Fruit fly (Drosophila melanogaster) whole organism, prepupa: ENCODE results near the gene CG18095.
A peak's percentile ranks its signal among the peaks of the same experiment; 100 is the strongest.

Experiments
- Blimp-1 ChIP-seq: fragments of 200-800 bp; sonication (Bioruptor generic); optimal IDR thresholded peaks from 3 replicates; lab custom pipeline; 2017; ENCODE audit warnings: missing biosample characterization, missing genetic modification characterization, mild to moderate bottlenecking, moderate library complexity, missing genetic modification reagents
- CG10669 ChIP-seq: fragments of 200-800 bp; sonication (Bioruptor generic); optimal IDR thresholded peaks from 3 replicates; lab custom pipeline; 2018; ENCODE audit warnings: missing biosample characterization, mild to moderate bottlenecking, missing genetic modification characterization, moderate library complexity
- CG11294 ChIP-seq: fragments of 200-800 bp; sonication (Bioruptor generic); IDR thresholded peaks from 2 replicates; pipeline ENCODE4 v1.3.6; 2022; ENCODE audit warnings: missing biosample characterization, missing genetic modification characterization
- CG11902 ChIP-seq: fragments of 200-800 bp; sonication (Bioruptor generic); optimal IDR thresholded peaks from 3 replicates; lab custom pipeline; 2016; ENCODE audit warnings: missing biosample characterization, missing genetic modification characterization
- CG1621 ChIP-seq: fragments of 200-800 bp; sonication (Bioruptor generic); optimal IDR thresholded peaks from 3 replicates; lab custom pipeline; 2018; ENCODE audit warnings: missing biosample characterization, mild to moderate bottlenecking, missing genetic modification characterization
- CG16779 ChIP-seq: fragments of 200-800 bp; sonication (Bioruptor generic); optimal IDR thresholded peaks from 3 replicates; lab custom pipeline; 2017; ENCODE audit warnings: missing biosample characterization, mild to moderate bottlenecking, missing genetic modification characterization
- CG3032 ChIP-seq: fragments of 200-800 bp; optimal IDR thresholded peaks from 2 replicates; lab custom pipeline; 2019; ENCODE audit warnings: missing biosample characterization, mild to moderate bottlenecking, missing genetic modification characterization, moderate library complexity
- CG31627 ChIP-seq: fragments of 200-800 bp; sonication (Bioruptor generic); optimal IDR thresholded peaks from 3 replicates; lab custom pipeline; 2016; ENCODE audit warnings: missing biosample characterization, missing genetic modification characterization
- CG32006 ChIP-seq: fragments of 200-800 bp; sonication (Bioruptor generic); optimal IDR thresholded peaks from 3 replicates; lab custom pipeline; 2017; ENCODE audit warnings: missing biosample characterization, mild to moderate bottlenecking, missing genetic modification characterization
- CG34406 ChIP-seq: fragments of 200-800 bp; sonication (Bioruptor generic); optimal IDR thresholded peaks from 3 replicates; lab custom pipeline; 2016; ENCODE audit warnings: missing biosample characterization, missing genetic modification characterization
- CG4318 ChIP-seq: fragments of 200-800 bp; sonication (Bioruptor generic); optimal IDR thresholded peaks from 3 replicates; lab custom pipeline; 2017; ENCODE audit warnings: missing biosample characterization, mild to moderate bottlenecking, missing genetic modification characterization
- CG6163 ChIP-seq: fragments of 200-800 bp; sonication (Bioruptor generic); IDR thresholded peaks from 3 replicates; pipeline ENCODE4 v1.3.6; 2022; ENCODE audit warnings: missing biosample characterization, missing genetic modification characterization
- CG6792 ChIP-seq: fragments of 200-800 bp; sonication (Bioruptor generic); optimal IDR thresholded peaks from 3 replicates; lab custom pipeline; 2016; ENCODE audit warnings: missing biosample characterization, missing genetic modification characterization
- CG8119 ChIP-seq: fragments of 200-800 bp; sonication (Bioruptor generic); IDR thresholded peaks from 3 replicates; pipeline ENCODE4 v1.3.6; 2022; ENCODE audit warnings: missing biosample characterization, missing genetic modification characterization
- CG8319 ChIP-seq: fragments of 200-800 bp; sonication (Bioruptor generic); optimal IDR thresholded peaks from 3 replicates; lab custom pipeline; 2016; ENCODE audit warnings: missing biosample characterization, missing genetic modification characterization
- CG8632 ChIP-seq: fragments of 200-800 bp; sonication (Bioruptor generic); optimal IDR thresholded peaks from 3 replicates; lab custom pipeline; 2016; ENCODE audit warnings: missing biosample characterization, missing genetic modification characterization
- CG9139 ChIP-seq: fragments of 200-800 bp; sonication (Bioruptor generic); optimal IDR thresholded peaks from 3 replicates; lab custom pipeline; 2017; ENCODE audit warnings: missing biosample characterization, mild to moderate bottlenecking, missing genetic modification characterization
- Eip75B ChIP-seq: fragments of 200-800 bp; sonication (Bioruptor generic); optimal IDR thresholded peaks from 3 replicates; lab custom pipeline; 2016; ENCODE audit warnings: missing biosample characterization, missing genetic modification characterization
- Eip78C ChIP-seq: fragments of 200-800 bp; sonication (Bioruptor generic); peaks from one replicate; lab custom pipeline; 2016; ENCODE audit warnings: missing biosample characterization, missing genetic modification characterization
- Eip93F ChIP-seq: fragments of 200-800 bp; sonication (Bioruptor generic); optimal IDR thresholded peaks from 2 replicates; lab custom pipeline; 2016; ENCODE audit warnings: missing biosample characterization, mild to moderate bottlenecking, missing genetic modification characterization
- Gug ChIP-seq: fragments of 200-800 bp; sonication (Bioruptor generic); IDR thresholded peaks from 2 replicates; pipeline ENCODE4 v1.3.6; 2022; ENCODE audit warnings: missing biosample characterization, missing genetic modification characterization
- Hr38 ChIP-seq: sonication (Bioruptor generic); optimal IDR thresholded peaks from 2 replicates; lab custom pipeline; 2016; ENCODE audit warnings: missing biosample characterization, missing genetic modification characterization
- Hr39 ChIP-seq: fragments of 200-800 bp; sonication (Bioruptor generic); optimal IDR thresholded peaks from 2 replicates; lab custom pipeline; 2016; ENCODE audit warnings: missing biosample characterization, missing genetic modification characterization
- Hr4 ChIP-seq: fragments of 200-800 bp; sonication (Bioruptor generic); optimal IDR thresholded peaks from 3 replicates; lab custom pipeline; 2016; ENCODE audit warnings: missing biosample characterization, missing genetic modification characterization
- Lpt ChIP-seq: fragments of 200-800 bp; sonication (Bioruptor generic); optimal IDR thresholded peaks from 3 replicates; lab custom pipeline; 2016; ENCODE audit warnings: missing biosample characterization, missing genetic modification characterization
- OdsH ChIP-seq: fragments of 200-800 bp; sonication (Bioruptor generic); optimal IDR thresholded peaks from 3 replicates; lab custom pipeline; 2016; ENCODE audit warnings: missing biosample characterization, missing genetic modification characterization
- Smox ChIP-seq: fragments of 200-800 bp; sonication (Bioruptor generic); optimal IDR thresholded peaks from 3 replicates; lab custom pipeline; 2016; ENCODE audit warnings: missing biosample characterization, missing genetic modification characterization
- Sox102F ChIP-seq: fragments of 200-800 bp; sonication (Bioruptor generic); optimal IDR thresholded peaks from 2 replicates; lab custom pipeline; 2016; ENCODE audit warnings: missing biosample characterization, mild to moderate bottlenecking, missing genetic modification characterization
- Sox14 ChIP-seq: fragments of 200-800 bp; sonication (Bioruptor generic); optimal IDR thresholded peaks from 3 replicates; lab custom pipeline; 2016; ENCODE audit warnings: missing biosample characterization, missing genetic modification characterization
- achi ChIP-seq: fragments of 200-800 bp; sonication (Bioruptor generic); optimal IDR thresholded peaks from 3 replicates; lab custom pipeline; 2016; ENCODE audit warnings: missing biosample characterization, missing genetic modification characterization
- acj6 ChIP-seq: fragments of 200-800 bp; sonication (Bioruptor generic); optimal IDR thresholded peaks from 3 replicates; lab custom pipeline; 2016; ENCODE audit warnings: missing biosample characterization, missing genetic modification characterization
- cyc ChIP-seq: fragments of 200-800 bp; sonication (Bioruptor generic); optimal IDR thresholded peaks from 3 replicates; lab custom pipeline; 2016; ENCODE audit warnings: missing biosample characterization, missing genetic modification characterization
- dac ChIP-seq: fragments of 200-800 bp; sonication (Bioruptor generic); optimal IDR thresholded peaks from 2 replicates; lab custom pipeline; 2017; ENCODE audit warnings: missing biosample characterization, mild to moderate bottlenecking, missing genetic modification characterization
- dsx ChIP-seq: fragments of 200-800 bp; optimal IDR thresholded peaks from 3 replicates; lab custom pipeline; 2019; ENCODE audit warnings: missing biosample characterization, mild to moderate bottlenecking, missing genetic modification characterization, moderate library complexity; ENCODE audit not compliant: poor library complexity, severe bottlenecking
- eg ChIP-seq: fragments of 200-800 bp; sonication (Bioruptor generic); IDR thresholded peaks from 3 replicates; pipeline ENCODE4 v1.3.6; 2022; ENCODE audit warnings: missing biosample characterization, missing genetic modification characterization
- esn ChIP-seq: fragments of 200-800 bp; sonication (Bioruptor generic); optimal IDR thresholded peaks from 2 replicates; lab custom pipeline; 2016; ENCODE audit warnings: missing biosample characterization, mild to moderate bottlenecking, missing genetic modification characterization, moderate library complexity
- fd85E ChIP-seq: fragments of 200-800 bp; sonication (Bioruptor generic); optimal IDR thresholded peaks from 3 replicates; lab custom pipeline; 2016; ENCODE audit warnings: missing biosample characterization, missing genetic modification characterization
- fkh ChIP-seq: fragments of 200-800 bp; sonication (Bioruptor generic); optimal IDR thresholded peaks from 3 replicates; lab custom pipeline; 2017; ENCODE audit warnings: missing biosample characterization, mild to moderate bottlenecking, missing genetic modification characterization, moderate library complexity
- lz ChIP-seq: fragments of 200-800 bp; sonication (Bioruptor generic); optimal IDR thresholded peaks from 3 replicates; lab custom pipeline; 2016; ENCODE audit warnings: missing biosample characterization, missing genetic modification characterization
- net ChIP-seq: fragments of 200-800 bp; sonication (Bioruptor generic); optimal IDR thresholded peaks from 3 replicates; lab custom pipeline; 2016; ENCODE audit warnings: missing biosample characterization, missing genetic modification characterization
- pdm3 ChIP-seq: fragments of 200-800 bp; sonication (Bioruptor generic); optimal IDR thresholded peaks from 3 replicates; lab custom pipeline; 2016; ENCODE audit warnings: missing biosample characterization, missing genetic modification characterization
- salr ChIP-seq, 2 experiments: fragments of 200-800 bp; sonication (Bioruptor generic); optimal IDR thresholded peaks; 3 replicates each; lab custom pipeline; 2016 to 2018; ENCODE audit warnings: missing biosample characterization in 2 of 2, missing genetic modification characterization in 2 of 2, mild to moderate bottlenecking in 1 of 2
- spab ChIP-seq: fragments of 200-800 bp; sonication (Bioruptor generic); optimal IDR thresholded peaks from 2 replicates; lab custom pipeline; 2017; ENCODE audit warnings: missing biosample characterization, mild to moderate bottlenecking, missing genetic modification characterization, missing genetic modification reagents
- ss ChIP-seq, 2 experiments: fragments of 200-800 bp; sonication (Bioruptor generic); optimal IDR thresholded peaks; 2 replicates in 1 of 2; 3 replicates in 1 of 2; lab custom pipeline; 2017 to 2018; ENCODE audit warnings: mild to moderate bottlenecking in 2 of 2, missing biosample characterization in 2 of 2, missing genetic modification characterization in 2 of 2, moderate library complexity in 1 of 2
- svp ChIP-seq: fragments of 200-800 bp; sonication (Bioruptor generic); peaks from one replicate; lab custom pipeline; 2016; ENCODE audit warnings: missing biosample characterization, missing genetic modification characterization
- topi ChIP-seq: fragments of 200-800 bp; sonication (Bioruptor generic); optimal IDR thresholded peaks from 3 replicates; lab custom pipeline; 2016; ENCODE audit warnings: missing biosample characterization, missing genetic modification characterization
- vri ChIP-seq: fragments of 200-800 bp; sonication (Bioruptor generic); optimal IDR thresholded peaks from 3 replicates; lab custom pipeline; 2016; ENCODE audit warnings: missing biosample characterization, mild to moderate bottlenecking, missing genetic modification characterization

Gene CG18095

dm6 chr2L:14022130-14022735 lies 9.1 kb downstream of the CG18095 start (continued):
- TF ChIP-seq Hr38 (GFP tag; lab: Kevin White, UChicago) (no peak), CG32006 (peak; percentile 95), CG8119 (GFP tag; lab: Robert Waterston, UW) (peak; percentile 99), CG34406 (GFP tag; lab: Kevin White, UChicago) (peak; percentile 74), Sox102F (GFP tag; lab: Kevin White, UChicago) (peak; percentile 60), pdm3 (GFP tag; lab: Kevin White, UChicago) (peak; percentile 68), vri (GFP tag; lab: Kevin White, UChicago) (peak; percentile 68), dsx (GFP tag; lab: Kevin White, UChicago) (peak; percentile 90), CG6792 (GFP tag; lab: Kevin White, UChicago) (peak; percentile 45), Hr4 (GFP tag; lab: Kevin White, UChicago) (peak; percentile 60), Gug (GFP tag; lab: Robert Waterston, UW) (peak; percentile 95), dac (GFP tag; lab: Kevin White, UChicago) (peak; percentile 33), salr (GFP tag; optimal IDR thresholded peaks at IDR 0.05; lab: Kevin White, UChicago) (peak in 1 of 2 experiments; percentile 87), Sox14 (GFP tag; lab: Kevin White, UChicago) (peak; percentile 62)

dm6 chr2L:14021646-14022129 lies 9.7 kb downstream of the CG18095 start:
- TF ChIP-seq acj6 (no peak), CG1621 (tag; lab: Kevin White, UChicago) (peak; percentile 96), Hr39 (GFP tag; lab: Kevin White, UChicago) (no peak), Eip75B (GFP tag; lab: Kevin White, UChicago) (no peak), Lpt (no peak), CG11902 (GFP tag; lab: Kevin White, UChicago) (no peak), topi (GFP tag; lab: Kevin White, UChicago) (no peak), CG3032 (tag; lab: Kevin White, UChicago) (no peak), fd85E (GFP tag; lab: Kevin White, UChicago) (no peak), CG6792 (GFP tag; lab: Kevin White, UChicago) (no peak), dac (GFP tag; lab: Kevin White, UChicago) (no peak), net (GFP tag; lab: Kevin White, UChicago) (no peak), CG11294 (no peak), svp (GFP tag; lab: Kevin White, UChicago) (no peak), vri (GFP tag; lab: Kevin White, UChicago) (no peak), cyc (GFP tag; lab: Kevin White, UChicago) (no peak), eg (no peak; the same call in 2 of the 3 replicates), CG16779 (tag; lab: Kevin White, UChicago) (no peak), CG8319 (GFP tag; lab: Kevin White, UChicago) (no peak), CG6163 (peak; percentile 41; the same call in 1 of the 3 replicates), lz (GFP tag; lab: Kevin White, UChicago) (no peak), Smox (GFP tag; lab: Kevin White, UChicago) (no peak), OdsH (GFP tag; lab: Kevin White, UChicago) (no peak), achi (GFP tag; lab: Kevin White, UChicago) (no peak), Eip93F (no peak), Blimp-1 (no peak), CG34406 (GFP tag; lab: Kevin White, UChicago) (no peak), ss (GFP tag; optimal IDR thresholded peaks at IDR 0.05; lab: Kevin White, UChicago) (no peak), CG8632 (GFP tag; lab: Kevin White, UChicago) (no peak), Gug (GFP tag; lab: Robert Waterston, UW) (0 out of 2 replicates have a peak, but pooled peaks have one; percentile 4), CG8119 (GFP tag; lab: Robert Waterston, UW) (no peak), esn (GFP tag; lab: Kevin White, UChicago) (no peak), Sox14 (GFP tag; lab: Kevin White, UChicago) (no peak), CG32006 (no peak), salr (GFP tag; optimal IDR thresholded peaks at IDR 0.05; lab: Kevin White, UChicago) (peak in 1 of 2 experiments; percentile 4), CG10669 (GFP tag; lab: Kevin White, UChicago) (no peak), CG9139 (no peak), fkh (peak; percentile 97), Sox102F (GFP tag; lab: Kevin White, UChicago) (no peak), CG31627 (no peak), spab (GFP tag; lab: Kevin White, UChicago) (no peak), CG4318 (GFP tag; lab: Kevin White, UChicago) (no peak), dsx (GFP tag; lab: Kevin White, UChicago) (no peak), Eip78C (GFP tag; lab: Kevin White, UChicago) (no peak)
